Worm (Caenorhabditis elegans) whole organism, L2 larva: Measurements from ENCODE around the gene ptp-1.
A peak's percentile ranks its signal among the peaks of the same experiment; 100 is the strongest.

Source experiments
- aly-2 ChIP-seq: fragments of 150-350 bp; optimal IDR thresholded peaks from 2 replicates; lab custom pipeline; 2014; ENCODE audit warnings: missing biosample characterization, missing genetic modification characterization
- blmp-1 ChIP-seq: sonication (generic microtip); optimal IDR thresholded peaks from 2 replicates; lab custom pipeline; 2017; ENCODE audit warnings: missing genetic modification characterization, mild to moderate bottlenecking, missing compliant biosample characterization, antibody characterized with exemption, moderate library complexity; ENCODE audit not compliant: insufficient read depth
- egl-27 ChIP-seq: sonication (generic microtip); optimal IDR thresholded peaks from 3 replicates; lab custom pipeline; 2017; ENCODE audit warnings: missing biosample characterization, missing genetic modification reagents, missing genetic modification characterization
- elt-3 ChIP-seq: sonication (generic microtip); optimal IDR thresholded peaks from 2 replicates; lab custom pipeline; 2017; ENCODE audit warnings: missing biosample characterization, missing genetic modification characterization
- lin-13 ChIP-seq: fragments of 150-350 bp; optimal IDR thresholded peaks from 2 replicates; lab custom pipeline; 2014; ENCODE audit warnings: missing biosample characterization, missing genetic modification reagents, missing genetic modification characterization
- nhr-11 ChIP-seq: fragments of 150-350 bp; optimal IDR thresholded peaks from 2 replicates; lab custom pipeline; 2014; ENCODE audit warnings: missing biosample characterization, missing genetic modification characterization
- nhr-6 ChIP-seq: fragments of 150-350 bp; optimal IDR thresholded peaks from 2 replicates; lab custom pipeline; 2014; ENCODE audit warnings: missing biosample characterization, missing genetic modification characterization
- nhr-77 ChIP-seq: fragments of 150-350 bp; optimal IDR thresholded peaks from 2 replicates; lab custom pipeline; 2014; ENCODE audit warnings: missing biosample characterization, missing genetic modification characterization
- peb-1 ChIP-seq: fragments of 150-350 bp; optimal IDR thresholded peaks from 2 replicates; lab custom pipeline; 2014; ENCODE audit warnings: missing biosample characterization, missing genetic modification characterization
- unc-55 ChIP-seq: fragments of 150-350 bp; sonication (generic microtip); optimal IDR thresholded peaks from 3 replicates; lab custom pipeline; 2014; ENCODE audit warnings: missing biosample characterization, missing genetic modification reagents, missing genetic modification characterization
- unc-62 ChIP-seq: fragments of 150-350 bp; optimal IDR thresholded peaks from 2 replicates; lab custom pipeline; 2014; ENCODE audit warnings: missing biosample characterization, missing genetic modification reagents, missing genetic modification characterization

- no peak for TF ChIP-seq peb-1 (tag; lab: Kevin White, UChicago)
- TF ChIP-seq lin-13 (GFP tag; lab: Kevin White, UChicago): peak; percentile 14
- no peak for TF ChIP-seq unc-62 (GFP tag; lab: Kevin White, UChicago)
- no peak for TF ChIP-seq aly-2 (tag; lab: Kevin White, UChicago)
- TF ChIP-seq egl-27: no peak
- TF ChIP-seq unc-55 (GFP tag; lab: Kevin White, UChicago): peak; percentile 48
- no peak for TF ChIP-seq nhr-11 (tag; lab: Kevin White, UChicago)
- TF ChIP-seq nhr-6 (tag; lab: Kevin White, UChicago): no peak
- TF ChIP-seq blmp-1: no peak
- no peak for TF ChIP-seq elt-3 (tag; lab: Kevin White, UChicago)
- TF ChIP-seq nhr-77 (tag; lab: Kevin White, UChicago): no peak
Observed at ce11 chrIII:3620652-3621051, 30.1 kb downstream of the ptp-1 start.
